Worm (Caenorhabditis elegans): ENCODE data around the gene ugt-33.

- no peak for TF ChIP-seq ztf-11 (tag; optimal IDR thresholded peaks at IDR 0.05)
- TF ChIP-seq blmp-1 (tag; optimal IDR thresholded peaks at IDR 0.05) = no peak
- no peak for TF ChIP-seq nhr-12 (tag; optimal IDR thresholded peaks at IDR 0.05)
- TF ChIP-seq cnd-1 (tag; optimal IDR thresholded peaks at IDR 0.05) = no peak
- TF ChIP-seq lsy-2 (tag; optimal IDR thresholded peaks at IDR 0.05) = no peak
- TF ChIP-seq lin-32 (GFP tag; optimal IDR thresholded peaks at IDR 0.05) = no peak
- TF ChIP-seq pha-4 (tag; optimal IDR thresholded peaks at IDR 0.05) = no peak
- no peak for TF ChIP-seq hlh-1 (tag; optimal IDR thresholded peaks at IDR 0.05)
- no peak for TF ChIP-seq snpc-4 (tag; optimal IDR thresholded peaks at IDR 0.05)
- no peak for TF ChIP-seq ceh-39 (tag; optimal IDR thresholded peaks at IDR 0.05)
- TF ChIP-seq nhr-76 (tag; optimal IDR thresholded peaks at IDR 0.05) = no peak
- TF ChIP-seq ceh-43 (GFP tag; optimal IDR thresholded peaks at IDR 0.05) = no peak
- no peak for TF ChIP-seq unc-62 (GFP tag; optimal IDR thresholded peaks at IDR 0.05)
Observed at ce11 chrV:10508855-10509254, 15.6 kb downstream of the ugt-33 start, which contains the start of gene C35A5.6.

Data from whole organism, mixed stage, embryonic.